Worm (Caenorhabditis elegans) whole organism, L4 larva: ENCODE measurements around the gene pph-1.

Experiments used
- ZK337.2 ChIP-seq: fragments of 200-800 bp; sonication (Bioruptor generic); IDR thresholded peaks from 2 replicates; pipeline ENCODE4 v1.3.6; 2022; ENCODE audit warnings: missing genetic modification reagents, missing genetic modification characterization, missing compliant biosample characterization
- aha-1 ChIP-seq: fragments of 150-350 bp; peaks from one replicate; lab custom pipeline; 2014; ENCODE audit warnings: missing biosample characterization, missing genetic modification characterization
- ama-1 ChIP-seq: fragments of 150-350 bp; optimal IDR thresholded peaks from 2 replicates; lab custom pipeline; 2014; ENCODE audit warnings: inconsistent platforms, mixed read lengths
- arid-1 ChIP-seq: fragments of 200-800 bp; sonication (Bioruptor generic); conservative IDR thresholded peaks from 2 replicates; pipeline ENCODE4 v1.3.6; 2022; ENCODE audit warnings: missing genetic modification reagents, missing genetic modification characterization, missing compliant biosample characterization
- ceh-20 ChIP-seq: fragments of 200-800 bp; sonication (Bioruptor generic); IDR thresholded peaks from 2 replicates; pipeline ENCODE4 v1.3.6; 2022; ENCODE audit warnings: missing genetic modification reagents, missing genetic modification characterization, missing compliant biosample characterization
- ceh-62 ChIP-seq: sonication (generic microtip); optimal IDR thresholded peaks from 2 replicates; lab custom pipeline; 2017; ENCODE audit warnings: missing biosample characterization, missing genetic modification characterization
- ces-1 ChIP-seq: fragments of 150-350 bp; sonication (generic microtip); optimal IDR thresholded peaks from 4 replicates; lab custom pipeline; 2014; ENCODE audit warnings: missing biosample characterization, missing genetic modification reagents, missing genetic modification characterization
- ctbp-1 ChIP-seq: fragments of 200-800 bp; sonication (Bioruptor generic); IDR thresholded peaks from 2 replicates; pipeline ENCODE4 v1.3.6; 2022; ENCODE audit warnings: missing genetic modification reagents, missing genetic modification characterization, missing compliant biosample characterization
- daf-16 ChIP-seq, 3 experiments: sonication (generic microtip); optimal IDR thresholded peaks; 2 replicates each; lab custom pipeline; 2016 to 2017; ENCODE audit warnings: missing genetic modification characterization in 3 of 3, missing genetic modification reagents in 3 of 3, mild to moderate bottlenecking in 2 of 3, missing compliant biosample characterization in 2 of 3, missing biosample characterization in 1 of 3, moderate library complexity in 1 of 3
- daf-8 ChIP-seq: fragments of 200-800 bp; sonication (Bioruptor generic); IDR thresholded peaks from 2 replicates; pipeline ENCODE4 v1.3.6; 2022; ENCODE audit warnings: missing genetic modification characterization, missing compliant biosample characterization
- dmd-6 ChIP-seq: fragments of 200-800 bp; sonication (Bioruptor generic); IDR thresholded peaks from 2 replicates; pipeline ENCODE4 v1.3.6; 2022; ENCODE audit warnings: missing genetic modification reagents, missing genetic modification characterization, missing compliant biosample characterization
- dmd-8 ChIP-seq: fragments of 200-800 bp; sonication (Bioruptor generic); IDR thresholded peaks from 2 replicates; pipeline ENCODE4 v1.3.6; 2022; ENCODE audit warnings: missing genetic modification characterization, missing compliant biosample characterization
- egl-43 ChIP-seq: fragments of 200-800 bp; sonication (Bioruptor generic); IDR thresholded peaks from 2 replicates; pipeline ENCODE4 v1.3.6; 2022; ENCODE audit warnings: missing genetic modification reagents, missing genetic modification characterization, missing compliant biosample characterization
- fkh-10 ChIP-seq: fragments of 150-350 bp; optimal IDR thresholded peaks from 2 replicates; lab custom pipeline; 2014; ENCODE audit warnings: missing biosample characterization, missing genetic modification reagents, missing genetic modification characterization
- hif-1 ChIP-seq, 2 experiments: sonication (generic microtip); optimal IDR thresholded peaks; 2 replicates each; lab custom pipeline; 2016 to 2017; ENCODE audit warnings: missing compliant biosample characterization in 2 of 2, missing genetic modification characterization in 2 of 2, missing genetic modification reagents in 2 of 2, missing genotype in 2 of 2, mild to moderate bottlenecking in 1 of 2
- hlh-11 ChIP-seq: fragments of 200-800 bp; sonication (Bioruptor generic); optimal IDR thresholded peaks from 2 replicates; lab custom pipeline; 2018; ENCODE audit warnings: mild to moderate bottlenecking, missing genetic modification characterization, missing compliant biosample characterization
- hlh-30 ChIP-seq: sonication (generic microtip); optimal IDR thresholded peaks from 2 replicates; lab custom pipeline; 2017; ENCODE audit warnings: antibody characterized with exemption, mild to moderate bottlenecking, missing genetic modification characterization, missing compliant biosample characterization; ENCODE audit not compliant: insufficient read depth
- hmg-1.1 ChIP-seq: fragments of 200-800 bp; sonication (Bioruptor generic); IDR thresholded peaks from 2 replicates; pipeline ENCODE4 v1.3.6; 2022; ENCODE audit warnings: missing genetic modification reagents, missing genetic modification characterization, missing compliant biosample characterization
- lim-7 ChIP-seq: fragments of 200-800 bp; sonication (Bioruptor generic); IDR thresholded peaks from 2 replicates; pipeline ENCODE4 v1.3.6; 2022; ENCODE audit warnings: missing genetic modification characterization, missing compliant biosample characterization
- lin-38 ChIP-seq: fragments of 200-800 bp; sonication (Bioruptor generic); IDR thresholded peaks from 2 replicates; pipeline ENCODE4 v1.3.6; 2022; ENCODE audit warnings: missing genetic modification reagents, missing genetic modification characterization, missing compliant biosample characterization
- lsy-2 ChIP-seq, 2 experiments: fragments of 150-350 bp in 1 of 2; sonication (generic microtip) in 1 of 2; optimal IDR thresholded peaks; 2 replicates each; lab custom pipeline; 2014 to 2017; ENCODE audit warnings: missing biosample characterization in 2 of 2, missing genetic modification characterization in 2 of 2
- madf-5 ChIP-seq, 2 experiments: fragments of 200-800 bp; sonication (Bioruptor generic); IDR thresholded peaks; 2 replicates each; pipeline ENCODE4 v1.3.6; 2022; ENCODE audit warnings: missing compliant biosample characterization in 2 of 2, missing genetic modification characterization in 2 of 2
- mdl-1 ChIP-seq, 2 experiments: fragments of 150-350 bp in 1 of 2; sonication (generic microtip) in 1 of 2; optimal IDR thresholded peaks; 2 replicates each; lab custom pipeline; 2014 to 2017; ENCODE audit warnings: missing biosample characterization in 2 of 2, missing genetic modification characterization in 2 of 2
- mep-1 ChIP-seq: fragments of 150-350 bp; sonication (generic microtip); optimal IDR thresholded peaks from 3 replicates; lab custom pipeline; 2014; ENCODE audit warnings: missing biosample characterization, missing genetic modification characterization
- nhr-11 ChIP-seq: fragments of 150-350 bp; optimal IDR thresholded peaks from 2 replicates; lab custom pipeline; 2014; ENCODE audit warnings: missing biosample characterization, missing genetic modification characterization
- nhr-237 ChIP-seq: sonication (generic microtip); optimal IDR thresholded peaks from 2 replicates; lab custom pipeline; 2017; ENCODE audit warnings: missing biosample characterization, missing genetic modification characterization
- nhr-28 ChIP-seq: fragments of 150-350 bp; optimal IDR thresholded peaks from 2 replicates; lab custom pipeline; 2014; ENCODE audit warnings: missing biosample characterization, missing genetic modification characterization
- nhr-48 ChIP-seq: sonication (generic microtip); optimal IDR thresholded peaks from 2 replicates; lab custom pipeline; 2016; ENCODE audit warnings: mild to moderate bottlenecking, missing genetic modification characterization, missing compliant biosample characterization
- pha-4 ChIP-seq, 2 experiments: fragments of 150-350 bp in 1 of 2; fragments of 200-800 bp in 1 of 2; sonication (Bioruptor generic) in 1 of 2; IDR thresholded peaks in 1 of 2; optimal IDR thresholded peaks in 1 of 2; 2 replicates each; pipeline versions ENCODE4 v1.3.6 to Lab custom; 2014 to 2022; ENCODE audit warnings: missing genetic modification characterization in 2 of 2, missing genetic modification reagents in 2 of 2, missing biosample characterization in 1 of 2, missing compliant biosample characterization in 1 of 2
- rbr-2 ChIP-seq: sonication (generic microtip); optimal IDR thresholded peaks from 2 replicates; lab custom pipeline; 2016; ENCODE audit warnings: missing genotype, missing genetic modification characterization, missing compliant biosample characterization
- set-16 ChIP-seq: fragments of 200-800 bp; sonication (Bioruptor generic); IDR thresholded peaks from 2 replicates; pipeline ENCODE4 v1.3.6; 2022; ENCODE audit warnings: missing genetic modification reagents, missing genetic modification characterization, missing compliant biosample characterization
- spr-1 ChIP-seq: sonication (generic microtip); optimal IDR thresholded peaks from 2 replicates; lab custom pipeline; 2016; ENCODE audit warnings: mild to moderate bottlenecking, missing genetic modification characterization, missing compliant biosample characterization
- tag-97 ChIP-seq: fragments of 200-800 bp; sonication (Bioruptor generic); IDR thresholded peaks from 2 replicates; pipeline ENCODE4 v1.3.6; 2022; ENCODE audit warnings: missing genetic modification characterization, missing compliant biosample characterization
- unc-39 ChIP-seq: sonication (generic microtip); optimal IDR thresholded peaks from 2 replicates; lab custom pipeline; 2017; ENCODE audit warnings: missing biosample characterization, missing genetic modification characterization
- unc-62 ChIP-seq, 3 experiments: fragments of 150-350 bp in 1 of 3; sonication (generic microtip); optimal IDR thresholded peaks in 2 of 3; peaks in 1 of 3; 1 replicate in 1 of 3; 2 replicates in 2 of 3; lab custom pipeline; 2014 to 2017; ENCODE audit warnings: missing biosample characterization in 3 of 3, missing genetic modification characterization in 3 of 3, missing genetic modification reagents in 3 of 3, missing genotype in 1 of 3

pph-1 gene

ce11 chrV:10721304-10721703 is 19.0 kb downstream of the pph-1 start:
- peak; percentile 86 for TF ChIP-seq ces-1 (GFP tag; lab: Kevin White, UChicago)
- TF ChIP-seq ceh-62 (tag; lab: Kevin White, UChicago): no peak

ce11 chrV:10721912-10722426 is 19.6 kb downstream of the pph-1 start:
- TF ChIP-seq arid-1 (GFP tag; lab: Robert Waterston, UW) (no peak), rbr-2 (tag; lab: Kevin White, UChicago) (peak; percentile 45), hlh-11 (tag; lab: Kevin White, UChicago) (peak; percentile 5), nhr-28 (tag; lab: Kevin White, UChicago) (peak; percentile 57), set-16 (GFP tag; lab: Robert Waterston, UW) (peak; percentile 75), unc-39 (no peak), tag-97 (GFP tag; lab: Robert Waterston, UW) (no peak), ces-1 (GFP tag; lab: Kevin White, UChicago) (no peak), daf-16 (GFP tag; optimal IDR thresholded peaks at IDR 0.05; lab: Kevin White, UChicago) (peak in 1 of 2 experiments; percentile 68), daf-16 (tag; optimal IDR thresholded peaks at IDR 0.05; lab: Kevin White, UChicago) (no peak), hmg-1.1 (GFP tag; lab: Robert Waterston, UW) (peak; percentile 55; the same call in 1 of the 2 replicates), dmd-6 (GFP tag; lab: Robert Waterston, UW) (0 out of 2 replicates have a peak, but pooled peaks have one; percentile 17), aha-1 (tag; lab: Kevin White, UChicago) (peak; percentile 97), fkh-10 (GFP tag; lab: Kevin White, UChicago) (peak; percentile 40), egl-43 (GFP tag; lab: Robert Waterston, UW) (peak; percentile 56; the same call in 1 of the 2 replicates), lsy-2 (tag; optimal IDR thresholded peaks at IDR 0.05; lab: Kevin White, UChicago) (peak in 1 of 2 experiments; percentile 27), hif-1 (tag; optimal IDR thresholded peaks at IDR 0.05; lab: Kevin White, UChicago) (peak in 1 of 2 experiments; percentile 11), dmd-8 (no peak), nhr-11 (peak; percentile 68), mep-1 (tag; lab: Kevin White, UChicago) (peak; percentile 41), mdl-1 (tag; optimal IDR thresholded peaks at IDR 0.05; lab: Kevin White, UChicago) (peak in 1 of 2 experiments; percentile 61), ctbp-1 (GFP tag; lab: Robert Waterston, UW) (0 out of 2 replicates have a peak, but pooled peaks have one; percentile 37), spr-1 (tag; lab: Kevin White, UChicago) (no peak), unc-62 (GFP tag; optimal IDR thresholded peaks at IDR 0.05 in 1 of 2; lab: Kevin White, UChicago) (peak in 1 of 2 experiments; percentile 93), unc-62 (tag; optimal IDR thresholded peaks at IDR 0.05; lab: Kevin White, UChicago) (no peak), ceh-20 (GFP tag; lab: Robert Waterston, UW) (peak; percentile 40; the same call in 1 of the 2 replicates), nhr-237 (tag; lab: Kevin White, UChicago) (no peak)

ce11 chrV:10722595-10722994 is 20.2 kb downstream of the pph-1 start:
- TF ChIP-seq daf-16 (GFP tag; optimal IDR thresholded peaks at IDR 0.05; lab: Kevin White, UChicago): no peak
- peak; percentile 9 for TF ChIP-seq daf-16 (tag; optimal IDR thresholded peaks at IDR 0.05; lab: Kevin White, UChicago)
- TF ChIP-seq lin-38 (GFP tag; lab: Robert Waterston, UW): no peak
- no peak for TF ChIP-seq daf-8 (GFP tag; lab: Robert Waterston, UW)
- peak; percentile 38 for TF ChIP-seq nhr-11
- peak; percentile 23 for TF ChIP-seq nhr-28 (tag; lab: Kevin White, UChicago)
- no peak for TF ChIP-seq pha-4 (GFP tag; IDR thresholded peaks at IDR 0.05; lab: Robert Waterston, UW)
- peak; percentile 21 for TF ChIP-seq pha-4 (tag; optimal IDR thresholded peaks at IDR 0.05; lab: Kevin White, UChicago)
- peak; percentile 23 for TF ChIP-seq hlh-11 (tag; lab: Kevin White, UChicago)
- TF ChIP-seq set-16 (GFP tag; lab: Robert Waterston, UW): 0 out of 2 replicates have a peak, but pooled peaks have one; percentile 12
- TF ChIP-seq ama-1 (lab: Kevin White, UChicago): no peak
- TF ChIP-seq nhr-48 (tag; lab: Kevin White, UChicago): no peak
- no peak for TF ChIP-seq lim-7 (GFP tag; lab: Robert Waterston, UW)
- TF ChIP-seq dmd-6 (GFP tag; lab: Robert Waterston, UW): no peak; the same call in 1 of the 2 replicates
- no peak for TF ChIP-seq ZK337.2 (GFP tag; lab: Robert Waterston, UW)
- peak; percentile 93 for TF ChIP-seq hlh-30 (tag; lab: Kevin White, UChicago)
- TF ChIP-seq madf-5 (GFP tag; IDR thresholded peaks at IDR 0.05; lab: Robert Waterston, UW): no peak
